Worm (Caenorhabditis elegans): Measurements from ENCODE around the gene Y39E4A.1.

The Y39E4A.1 gene

ce11 chrIII:12980770-12981169 is 29.6 kb downstream of the Y39E4A.1 start, which contains the start of gene ZK1010.4:
Gene ZK1010.4, plus strand, starts transcription at chrIII:12981070.
- TF ChIP-seq eor-1 (tag; optimal IDR thresholded peaks at IDR 0.05) (no peak), sea-2 (GFP tag; optimal IDR thresholded peaks at IDR 0.05) (no peak), fkh-2 (tag; optimal IDR thresholded peaks at IDR 0.05) (no peak)

- TF ChIP-seq daf-12 (tag; optimal IDR thresholded peaks at IDR 0.05), result no peak
- no peak for TF ChIP-seq unc-62 (GFP tag; optimal IDR thresholded peaks at IDR 0.05)
- TF ChIP-seq nhr-28 (tag; optimal IDR thresholded peaks at IDR 0.05), result no peak
- TF ChIP-seq nhr-12 (tag; optimal IDR thresholded peaks at IDR 0.05), result no peak
- no peak for TF ChIP-seq ceh-9 (tag; optimal IDR thresholded peaks at IDR 0.05)
- no peak for TF ChIP-seq sea-2 (GFP tag; optimal IDR thresholded peaks at IDR 0.05)
- TF ChIP-seq egl-5 (tag; optimal IDR thresholded peaks at IDR 0.05), result no peak
- TF ChIP-seq ceh-16 (tag; optimal IDR thresholded peaks at IDR 0.05), result no peak
- no peak for TF ChIP-seq fkh-10 (GFP tag; optimal IDR thresholded peaks at IDR 0.05)
- no peak for TF ChIP-seq pqm-1 (tag; optimal IDR thresholded peaks at IDR 0.05)
- no peak for TF ChIP-seq fos-1 (tag; optimal IDR thresholded peaks at IDR 0.05)
- no peak for TF ChIP-seq mml-1 (tag; optimal IDR thresholded peaks at IDR 0.05)
- no peak for TF ChIP-seq pha-4 (tag; optimal IDR thresholded peaks at IDR 0.05)
These were observed 36.2 kb downstream of the Y39E4A.1 start, which contains the start of gene ZK1010.5 for ce11 chrIII:12987418-12987817. Gene ZK1010.5, minus strand, starts transcription at chrIII:12987518.

DNA sequence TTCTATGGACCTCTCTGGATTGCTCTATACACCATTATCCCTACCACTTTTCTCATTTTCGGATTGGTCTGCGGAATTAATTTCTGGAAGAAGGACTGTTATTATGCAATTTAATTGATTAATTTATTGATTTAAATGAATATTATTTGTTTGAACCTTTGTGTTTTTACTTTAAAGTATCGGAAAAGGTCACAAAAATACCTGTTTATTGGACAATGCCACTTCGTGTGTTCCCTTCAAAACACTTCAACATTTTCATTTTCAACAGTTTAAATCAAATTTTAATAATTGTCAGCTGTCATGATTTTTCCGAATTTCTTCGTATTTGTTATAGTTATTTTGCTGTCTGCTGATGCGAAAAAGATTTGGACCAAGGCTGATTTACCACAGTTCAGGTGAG is 39.8 kb downstream of the Y39E4A.1 start, which contains the start of gene ZK1010.12:
TSS of gene ZK1010.12 (plus strand) at position 301 of the 400 bp plus-strand sequence.
- TF ChIP-seq lin-15B (tag; optimal IDR thresholded peaks at IDR 0.05) (no peak), daf-12 (tag; optimal IDR thresholded peaks at IDR 0.05) (no peak)

ce11 chrIII:12993055-12993454 is 41.8 kb downstream of the Y39E4A.1 start:
- TF ChIP-seq nhr-77 (tag; optimal IDR thresholded peaks at IDR 0.05), result no peak
- TF ChIP-seq nhr-12 (tag; optimal IDR thresholded peaks at IDR 0.05), result no peak
- no peak for TF ChIP-seq ceh-16 (tag; optimal IDR thresholded peaks at IDR 0.05)
- no peak for TF ChIP-seq zag-1 (tag; optimal IDR thresholded peaks at IDR 0.05)
- no peak for TF ChIP-seq snpc-4 (tag; optimal IDR thresholded peaks at IDR 0.05)
- TF ChIP-seq egl-5 (tag; optimal IDR thresholded peaks at IDR 0.05), result no peak
- no peak for TF ChIP-seq elt-3 (tag; optimal IDR thresholded peaks at IDR 0.05)
- TF ChIP-seq ZK546.5 (tag; optimal IDR thresholded peaks at IDR 0.05), result no peak
- TF ChIP-seq lin-39 (tag; optimal IDR thresholded peaks at IDR 0.05), result no peak
- no peak for TF ChIP-seq ztf-4 (tag; optimal IDR thresholded peaks at IDR 0.05)
- TF ChIP-seq jun-1 (tag; optimal IDR thresholded peaks at IDR 0.05), result no peak
- TF ChIP-seq elt-1 (tag; optimal IDR thresholded peaks at IDR 0.05), result no peak
- TF ChIP-seq nhr-28 (tag; optimal IDR thresholded peaks at IDR 0.05), result no peak
- TF ChIP-seq fos-1 (tag; optimal IDR thresholded peaks at IDR 0.05), result no peak

DNA sequence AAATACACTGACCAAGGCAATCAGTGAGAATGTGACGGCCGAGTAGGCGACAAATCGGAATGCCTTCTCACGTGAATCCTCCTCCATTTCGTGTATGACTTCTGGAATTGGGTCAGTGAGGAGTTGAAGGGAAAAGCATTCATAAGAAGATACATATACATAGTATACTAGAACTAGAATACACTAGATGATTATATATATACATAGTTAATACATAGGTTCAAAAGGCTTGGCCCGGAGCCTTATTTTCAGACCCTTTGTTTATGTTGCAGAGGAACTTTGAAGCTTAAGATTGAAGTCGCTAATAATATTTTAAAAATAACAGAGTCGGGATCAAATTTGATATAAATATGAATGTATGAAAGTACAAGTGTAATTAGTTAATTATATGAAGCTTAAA is 42.4 kb downstream of the Y39E4A.1 start, which contains the start of gene col-97:
TSS of gene col-97 (minus strand) at position 101 of the 400 bp plus-strand sequence.
- TF ChIP-seq unc-39 (tag; optimal IDR thresholded peaks at IDR 0.05) (no peak), sea-2 (GFP tag; optimal IDR thresholded peaks at IDR 0.05) (no peak), nhr-25 (tag; optimal IDR thresholded peaks at IDR 0.05) (no peak), nhr-77 (tag; optimal IDR thresholded peaks at IDR 0.05) (no peak), nhr-12 (tag; optimal IDR thresholded peaks at IDR 0.05) (no peak), skn-1 (tag; optimal IDR thresholded peaks at IDR 0.05) (no peak), ceh-82 (tag; optimal IDR thresholded peaks at IDR 0.05) (no peak), mml-1 (tag; optimal IDR thresholded peaks at IDR 0.05) (no peak), nhr-237 (tag; optimal IDR thresholded peaks at IDR 0.05) (no peak), lin-39 (tag; optimal IDR thresholded peaks at IDR 0.05) (no peak), hmg-11 (tag; optimal IDR thresholded peaks at IDR 0.05) (no peak), aly-2 (tag; optimal IDR thresholded peaks at IDR 0.05) (no peak), nhr-23 (tag; optimal IDR thresholded peaks at IDR 0.05) (no peak), lin-15B (tag; optimal IDR thresholded peaks at IDR 0.05) (no peak), lsy-12 (tag; optimal IDR thresholded peaks at IDR 0.05) (no peak), tbx-2 (tag; optimal IDR thresholded peaks at IDR 0.05) (no peak), elt-2 (tag; optimal IDR thresholded peaks at IDR 0.05) (no peak), daf-12 (tag; optimal IDR thresholded peaks at IDR 0.05) (no peak), fos-1 (tag; optimal IDR thresholded peaks at IDR 0.05) (no peak), unc-62 (GFP tag; optimal IDR thresholded peaks at IDR 0.05) (no peak)

All from whole organism, L3 larva.